Worm (Caenorhabditis elegans) whole organism, L2 larva: ENCODE results near the gene nstp-9.

Experiments
- C34F6.9 ChIP-seq: fragments of 150-350 bp; optimal IDR thresholded peaks from 2 replicates; lab custom pipeline; 2014; ENCODE audit warnings: missing biosample characterization, missing genetic modification characterization
- F13H6.1 ChIP-seq: sonication (generic microtip); optimal IDR thresholded peaks from 2 replicates; lab custom pipeline; 2016; ENCODE audit warnings: missing genetic modification characterization, missing compliant biosample characterization
- R02D3.7 ChIP-seq: fragments of 150-350 bp; optimal IDR thresholded peaks from 2 replicates; lab custom pipeline; 2014; ENCODE audit warnings: missing biosample characterization, missing genetic modification characterization
- Y55F3AM.14 ChIP-seq: fragments of 200-800 bp; sonication (Bioruptor generic); optimal IDR thresholded peaks from 2 replicates; lab custom pipeline; 2018; ENCODE audit warnings: mild to moderate bottlenecking, missing genetic modification characterization, missing compliant biosample characterization
- ZK546.5 ChIP-seq: sonication (generic microtip); optimal IDR thresholded peaks from 2 replicates; lab custom pipeline; 2017; ENCODE audit warnings: missing biosample characterization, missing genetic modification characterization
- alr-1 ChIP-seq: fragments of 150-350 bp; optimal IDR thresholded peaks from 2 replicates; lab custom pipeline; 2014; ENCODE audit warnings: missing biosample characterization, missing genetic modification characterization
- aly-2 ChIP-seq: fragments of 150-350 bp; optimal IDR thresholded peaks from 2 replicates; lab custom pipeline; 2014; ENCODE audit warnings: missing biosample characterization, missing genetic modification characterization
- ama-1 ChIP-seq: fragments of 150-350 bp; optimal IDR thresholded peaks from 2 replicates; lab custom pipeline; 2018; ENCODE audit warnings: inconsistent platforms
- blmp-1 ChIP-seq: sonication (generic microtip); optimal IDR thresholded peaks from 2 replicates; lab custom pipeline; 2017; ENCODE audit warnings: missing genetic modification characterization, mild to moderate bottlenecking, missing compliant biosample characterization, antibody characterized with exemption, moderate library complexity; ENCODE audit not compliant: insufficient read depth
- ceh-16 ChIP-seq: fragments of 150-350 bp; optimal IDR thresholded peaks from 2 replicates; lab custom pipeline; 2014; ENCODE audit warnings: missing biosample characterization, missing genetic modification characterization
- ceh-82 ChIP-seq: fragments of 150-350 bp; optimal IDR thresholded peaks from 2 replicates; lab custom pipeline; 2014; ENCODE audit warnings: missing biosample characterization, missing genetic modification characterization
- crh-2 ChIP-seq: sonication (generic microtip); optimal IDR thresholded peaks from 2 replicates; lab custom pipeline; 2017; ENCODE audit warnings: missing biosample characterization, missing genetic modification characterization
- dmd-4 ChIP-seq: sonication (generic microtip); optimal IDR thresholded peaks from 2 replicates; lab custom pipeline; 2017; ENCODE audit warnings: missing biosample characterization, missing genetic modification characterization
- egl-27 ChIP-seq: sonication (generic microtip); optimal IDR thresholded peaks from 3 replicates; lab custom pipeline; 2017; ENCODE audit warnings: missing biosample characterization, missing genetic modification reagents, missing genetic modification characterization
- elt-1 ChIP-seq: fragments of 150-350 bp; optimal IDR thresholded peaks from 2 replicates; lab custom pipeline; 2014; ENCODE audit warnings: missing biosample characterization, missing genetic modification characterization
- elt-3 ChIP-seq: sonication (generic microtip); optimal IDR thresholded peaks from 2 replicates; lab custom pipeline; 2017; ENCODE audit warnings: missing biosample characterization, missing genetic modification characterization
- fos-1 ChIP-seq: fragments of 150-350 bp; optimal IDR thresholded peaks from 2 replicates; lab custom pipeline; 2014; ENCODE audit warnings: missing biosample characterization, missing genetic modification characterization
- gmeb-1 ChIP-seq: fragments of 150-350 bp; optimal IDR thresholded peaks from 2 replicates; lab custom pipeline; 2014; ENCODE audit warnings: missing biosample characterization, missing genetic modification characterization
- lin-11 ChIP-seq: fragments of 150-350 bp; sonication (generic microtip); optimal IDR thresholded peaks from 2 replicates; lab custom pipeline; 2014; ENCODE audit warnings: missing biosample characterization, missing genetic modification characterization, inconsistent platforms, mixed read lengths
- lin-13 ChIP-seq: fragments of 150-350 bp; optimal IDR thresholded peaks from 2 replicates; lab custom pipeline; 2014; ENCODE audit warnings: missing biosample characterization, missing genetic modification reagents, missing genetic modification characterization
- lin-39 ChIP-seq: fragments of 150-350 bp; optimal IDR thresholded peaks from 2 replicates; lab custom pipeline; 2014; ENCODE audit warnings: missing biosample characterization, missing genetic modification reagents, missing genetic modification characterization
- lsy-2 ChIP-seq, 2 experiments: fragments of 150-350 bp in 1 of 2; sonication (generic microtip) in 1 of 2; optimal IDR thresholded peaks; 2 replicates each; lab custom pipeline; 2014 to 2017; ENCODE audit warnings: missing biosample characterization in 2 of 2, missing genetic modification characterization in 2 of 2
- mab-5 ChIP-seq: fragments of 150-350 bp; optimal IDR thresholded peaks from 2 replicates; lab custom pipeline; 2014; ENCODE audit warnings: missing biosample characterization, missing genetic modification characterization
- mbf-1 ChIP-seq: sonication (generic microtip); optimal IDR thresholded peaks from 2 replicates; lab custom pipeline; 2017; ENCODE audit warnings: missing biosample characterization, missing genetic modification characterization
- mdl-1 ChIP-seq, 2 experiments: fragments of 150-350 bp in 1 of 2; sonication (generic microtip) in 1 of 2; optimal IDR thresholded peaks; 2 replicates each; lab custom pipeline; 2017; ENCODE audit warnings: missing biosample characterization in 2 of 2, missing genetic modification characterization in 2 of 2
- nhr-10 ChIP-seq: sonication (generic microtip); optimal IDR thresholded peaks from 2 replicates; lab custom pipeline; 2017; ENCODE audit warnings: missing biosample characterization, missing genetic modification characterization
- nhr-11 ChIP-seq: fragments of 150-350 bp; optimal IDR thresholded peaks from 2 replicates; lab custom pipeline; 2014; ENCODE audit warnings: missing biosample characterization, missing genetic modification characterization
- nhr-12 ChIP-seq: fragments of 150-350 bp; optimal IDR thresholded peaks from 2 replicates; lab custom pipeline; 2014; ENCODE audit warnings: missing biosample characterization, missing genetic modification characterization
- nhr-129 ChIP-seq: fragments of 150-350 bp; optimal IDR thresholded peaks from 2 replicates; lab custom pipeline; 2014; ENCODE audit warnings: missing biosample characterization, missing genetic modification characterization
- nhr-21 ChIP-seq: fragments of 150-350 bp; optimal IDR thresholded peaks from 2 replicates; lab custom pipeline; 2014; ENCODE audit warnings: missing biosample characterization, missing genetic modification characterization
- nhr-23 ChIP-seq: fragments of 150-350 bp; optimal IDR thresholded peaks from 2 replicates; lab custom pipeline; 2014; ENCODE audit warnings: missing biosample characterization, missing genetic modification reagents, missing genetic modification characterization
- nhr-237 ChIP-seq: fragments of 150-350 bp; optimal IDR thresholded peaks from 2 replicates; lab custom pipeline; 2014; ENCODE audit warnings: missing biosample characterization, missing genetic modification characterization
- nhr-25 ChIP-seq: fragments of 150-350 bp; sonication (generic microtip); optimal IDR thresholded peaks from 3 replicates; lab custom pipeline; 2014; ENCODE audit warnings: missing biosample characterization, missing genetic modification characterization
- nhr-6 ChIP-seq: fragments of 150-350 bp; optimal IDR thresholded peaks from 2 replicates; lab custom pipeline; 2014; ENCODE audit warnings: missing biosample characterization, missing genetic modification characterization
- nhr-77 ChIP-seq: fragments of 150-350 bp; optimal IDR thresholded peaks from 2 replicates; lab custom pipeline; 2014; ENCODE audit warnings: missing biosample characterization, missing genetic modification characterization
- peb-1 ChIP-seq: fragments of 150-350 bp; optimal IDR thresholded peaks from 2 replicates; lab custom pipeline; 2014; ENCODE audit warnings: missing biosample characterization, missing genetic modification characterization
- sem-4 ChIP-seq: fragments of 150-350 bp; optimal IDR thresholded peaks from 2 replicates; lab custom pipeline; 2014; ENCODE audit warnings: missing biosample characterization, missing genetic modification reagents, missing genetic modification characterization
- skn-1 ChIP-seq: sonication (generic microtip); optimal IDR thresholded peaks from 2 replicates; lab custom pipeline; 2017; ENCODE audit warnings: missing biosample characterization, missing genetic modification characterization
- sma-3 ChIP-seq: sonication (generic microtip); optimal IDR thresholded peaks from 2 replicates; lab custom pipeline; 2016; ENCODE audit warnings: missing genetic modification reagents, missing genetic modification characterization, missing compliant biosample characterization
- sma-9 ChIP-seq, 2 experiments: fragments of 150-350 bp in 1 of 2; sonication (generic microtip) in 1 of 2; optimal IDR thresholded peaks; 2 replicates each; lab custom pipeline; 2014 to 2016; ENCODE audit warnings: missing genetic modification characterization in 2 of 2, mild to moderate bottlenecking in 1 of 2, missing biosample characterization in 1 of 2, missing compliant biosample characterization in 1 of 2, missing genetic modification reagents in 1 of 2, moderate library complexity in 1 of 2
- snpc-4 ChIP-seq: fragments of 150-350 bp; optimal IDR thresholded peaks from 2 replicates; lab custom pipeline; 2014; ENCODE audit warnings: missing biosample characterization, missing genetic modification characterization
- unc-39 ChIP-seq: fragments of 150-350 bp; optimal IDR thresholded peaks from 2 replicates; lab custom pipeline; 2014; ENCODE audit warnings: missing biosample characterization, missing genetic modification characterization
- unc-55 ChIP-seq: fragments of 150-350 bp; sonication (generic microtip); optimal IDR thresholded peaks from 3 replicates; lab custom pipeline; 2014; ENCODE audit warnings: missing biosample characterization, missing genetic modification reagents, missing genetic modification characterization
- unc-62 ChIP-seq: fragments of 150-350 bp; optimal IDR thresholded peaks from 2 replicates; lab custom pipeline; 2014; ENCODE audit warnings: missing biosample characterization, missing genetic modification reagents, missing genetic modification characterization
- zag-1 ChIP-seq: fragments of 150-350 bp; optimal IDR thresholded peaks from 2 replicates; lab custom pipeline; 2014; ENCODE audit warnings: missing biosample characterization, missing genetic modification characterization
- ztf-1 ChIP-seq: fragments of 200-800 bp; sonication (Bioruptor generic); conservative IDR thresholded peaks from 2 replicates; pipeline ENCODE4 v1.3.6; 2022; ENCODE audit warnings: missing genetic modification characterization, missing compliant biosample characterization
- ztf-11 ChIP-seq: sonication (generic microtip); optimal IDR thresholded peaks from 2 replicates; lab custom pipeline; 2017; ENCODE audit warnings: missing biosample characterization, missing genetic modification characterization
- ztf-4 ChIP-seq: fragments of 150-350 bp; optimal IDR thresholded peaks from 2 replicates; lab custom pipeline; 2014; ENCODE audit warnings: missing biosample characterization, missing genetic modification characterization

nstp-9 gene

ce11 chrX:10900079-10900724 is 19.3 kb downstream of the nstp-9 start, which contains the start of gene suca-1:
Gene suca-1 (minus strand): TSS chrX:10900114.
- TF ChIP-seq skn-1 (tag; lab: Kevin White, UChicago) (no peak), unc-62 (GFP tag; lab: Kevin White, UChicago) (no peak), unc-39 (tag; lab: Kevin White, UChicago) (no peak), Y55F3AM.14 (GFP tag; lab: Kevin White, UChicago) (no peak), sma-3 (GFP tag; lab: Kevin White, UChicago) (peak; percentile 19), nhr-21 (tag; lab: Kevin White, UChicago) (no peak), R02D3.7 (tag; lab: Kevin White, UChicago) (no peak), ceh-82 (tag; lab: Kevin White, UChicago) (no peak), dmd-4 (tag; lab: Kevin White, UChicago) (no peak), nhr-6 (no peak), lsy-2 (tag; optimal IDR thresholded peaks at IDR 0.05; lab: Kevin White, UChicago) (peak in 1 of 2 experiments; percentile 47), ztf-4 (tag; lab: Kevin White, UChicago) (no peak), elt-3 (tag; lab: Kevin White, UChicago) (no peak), crh-2 (no peak), F13H6.1 (tag; lab: Kevin White, UChicago) (peak; percentile 45), lin-11 (tag; lab: Kevin White, UChicago) (peak; percentile 37), ceh-16 (no peak), egl-27 (no peak), nhr-10 (tag; lab: Kevin White, UChicago) (no peak), blmp-1 (tag; lab: Kevin White, UChicago) (no peak), snpc-4 (no peak), unc-55 (GFP tag; lab: Kevin White, UChicago) (no peak), mab-5 (tag; lab: Kevin White, UChicago) (no peak), nhr-77 (tag; lab: Kevin White, UChicago) (no peak), alr-1 (no peak), gmeb-1 (tag; lab: Kevin White, UChicago) (no peak), ztf-1 (no peak), elt-1 (tag; lab: Kevin White, UChicago) (no peak), nhr-23 (tag; lab: Kevin White, UChicago) (no peak), mbf-1 (tag; lab: Kevin White, UChicago) (no peak), fos-1 (tag; lab: Kevin White, UChicago) (peak; percentile 53), C34F6.9 (peak; percentile 35), mdl-1 (tag; optimal IDR thresholded peaks at IDR 0.05; lab: Kevin White, UChicago) (no peak), nhr-129 (tag; lab: Kevin White, UChicago) (peak; percentile 72), ztf-11 (no peak), ZK546.5 (tag; lab: Kevin White, UChicago) (no peak), lin-39 (tag; lab: Kevin White, UChicago) (no peak), peb-1 (tag; lab: Kevin White, UChicago) (no peak), nhr-237 (tag; lab: Kevin White, UChicago) (no peak), ama-1 (lab: Kevin White, UChicago) (no peak), nhr-25 (peak; percentile 38), lin-13 (GFP tag; lab: Kevin White, UChicago) (peak; percentile 4), sem-4 (tag; lab: Kevin White, UChicago) (peak; percentile 3), aly-2 (tag; lab: Kevin White, UChicago) (no peak), nhr-11 (no peak), zag-1 (no peak), sma-9 (GFP tag; optimal IDR thresholded peaks at IDR 0.05; lab: Kevin White, UChicago) (peak; percentile 45), sma-9 (tag; optimal IDR thresholded peaks at IDR 0.05; lab: Kevin White, UChicago) (no peak), nhr-12 (tag; lab: Kevin White, UChicago) (no peak)
